Fruit fly (Drosophila melanogaster): ENCODE results near the gene CG15739.

Gene CG15739

DNA sequence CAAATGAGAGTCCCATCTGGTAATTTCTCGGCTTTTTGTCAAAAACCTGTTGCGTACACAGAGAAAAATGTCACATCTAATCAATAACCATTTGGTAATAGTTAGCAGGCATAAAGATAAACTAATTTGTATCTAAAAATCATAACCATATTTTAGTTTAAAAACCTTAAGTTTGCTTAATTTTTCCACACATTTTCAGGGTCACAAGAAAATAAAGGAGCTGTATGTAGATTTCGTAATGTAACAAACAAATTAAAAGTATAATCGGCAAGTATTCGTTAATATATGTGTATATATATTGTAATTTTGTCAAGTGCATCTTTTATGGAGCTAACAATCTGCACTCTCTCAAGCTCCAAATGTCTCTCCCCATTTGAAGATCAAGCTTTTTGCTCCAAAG, 47.8 kb downstream of the CG15739 start (continued):
- peak; percentile 78; the same call in 2 of the 3 replicates for TF ChIP-seq CG3726 (GFP tag; IDR thresholded peaks at IDR 0.05)
- TF ChIP-seq Meics (GFP tag; optimal IDR thresholded peaks at IDR 0.05) = peak; percentile 88
- no peak for TF ChIP-seq fru (optimal IDR thresholded peaks at IDR 0.05)
- no peak for TF ChIP-seq Kr (GFP tag; optimal IDR thresholded peaks at IDR 0.05)
- peak; percentile 91 for TF ChIP-seq vvl (GFP tag; IDR thresholded peaks at IDR 0.05)
- peak; percentile 28 for TF ChIP-seq CG31388 (GFP tag; optimal IDR thresholded peaks at IDR 0.05)
- TF ChIP-seq az2 (GFP tag; optimal IDR thresholded peaks at IDR 0.05) = peak; percentile 86
- 0 out of 2 replicates have a peak, but pooled peaks have one; percentile 22 for TF ChIP-seq Lim3 (GFP tag; IDR thresholded peaks at IDR 0.05)
- no peak for TF ChIP-seq hb (GFP tag; IDR thresholded peaks at IDR 0.05; ENCODE audit: partially characterized antibody)
- TF ChIP-seq lmd (GFP tag; IDR thresholded peaks at IDR 0.05) = peak; percentile 91
- peak; percentile 77 for TF ChIP-seq CG6683 (GFP tag; optimal IDR thresholded peaks at IDR 0.05)
- TF ChIP-seq tap (tag; optimal IDR thresholded peaks at IDR 0.05) = peak; percentile 88
- TF ChIP-seq CrebB (tag; optimal IDR thresholded peaks at IDR 0.05) = peak; percentile 86
- peak; percentile 73; the same call in 1 of the 2 replicates for TF ChIP-seq CG5953 (GFP tag; IDR thresholded peaks at IDR 0.05)
- TF ChIP-seq CG17359 (tag; optimal IDR thresholded peaks at IDR 0.05) = peak; percentile 93
- TF ChIP-seq lab (GFP tag; optimal IDR thresholded peaks at IDR 0.05) = peak; percentile 89
- TF ChIP-seq CG12071 (GFP tag; optimal IDR thresholded peaks at IDR 0.05) = peak; percentile 83
- TF ChIP-seq twi (tag; optimal IDR thresholded peaks at IDR 0.05) = peak; percentile 82
- TF ChIP-seq HmgZ (tag; optimal IDR thresholded peaks at IDR 0.05) = peak; percentile 85
- peak; percentile 87 for TF ChIP-seq fd3F (GFP tag; optimal IDR thresholded peaks at IDR 0.05)
- TF ChIP-seq Xbp1 (GFP tag; optimal IDR thresholded peaks at IDR 0.05) = peak; percentile 90
- TF ChIP-seq ham (GFP tag; IDR thresholded peaks at IDR 0.05) = no peak
- TF ChIP-seq zfh2 (GFP tag; optimal IDR thresholded peaks at IDR 0.05) = peak; percentile 58
- peak; percentile 64 for TF ChIP-seq CG5245 (GFP tag; optimal IDR thresholded peaks at IDR 0.05)
- no peak for TF ChIP-seq BEAF-32 (GFP tag; optimal IDR thresholded peaks at IDR 0.05)
- 0 out of 3 replicates have a peak, but pooled peaks have one; percentile 18 for TF ChIP-seq z (GFP tag; IDR thresholded peaks at IDR 0.05)
- TF ChIP-seq CG12391 (tag; optimal IDR thresholded peaks at IDR 0.05) = peak; percentile 92
- peak; percentile 52 for TF ChIP-seq Hmx (GFP tag; optimal IDR thresholded peaks at IDR 0.05)
- peak in 1 of 2 experiments; percentile 45 for TF ChIP-seq crp (GFP tag; optimal IDR thresholded peaks at IDR 0.05)
- peak; percentile 89 for TF ChIP-seq Xrp1 (GFP tag; IDR thresholded peaks at IDR 0.05)
- peak; percentile 63 for TF ChIP-seq kni (GFP tag; optimal IDR thresholded peaks at IDR 0.05)
- TF ChIP-seq CG2120 (GFP tag; optimal IDR thresholded peaks at IDR 0.05) = peak; percentile 86
- TF ChIP-seq MTF-1 (GFP tag; optimal IDR thresholded peaks at IDR 0.05; ENCODE audit: borderline replicate concordance) = peak; percentile 65
- no peak for TF ChIP-seq Sin3A (optimal IDR thresholded peaks at IDR 0.05)
- TF ChIP-seq prd (optimal IDR thresholded peaks at IDR 0.05) = no peak
- peak; percentile 90 for TF ChIP-seq prd (GFP tag; IDR thresholded peaks at IDR 0.05)
- TF ChIP-seq run (tag; optimal IDR thresholded peaks at IDR 0.05) = peak; percentile 88
- TF ChIP-seq CG5180 (GFP tag; optimal IDR thresholded peaks at IDR 0.05) = peak; percentile 79
- peak; percentile 34 for TF ChIP-seq Hey (tag; optimal IDR thresholded peaks at IDR 0.05)
- TF ChIP-seq CG6813 (GFP tag; optimal IDR thresholded peaks at IDR 0.05) = peak; percentile 81
- peak; percentile 79 for TF ChIP-seq sd (tag; optimal IDR thresholded peaks at IDR 0.05)
- TF ChIP-seq Vsx1 (GFP tag; optimal IDR thresholded peaks at IDR 0.05) = peak; percentile 90
- TF ChIP-seq eve (GFP tag; optimal IDR thresholded peaks at IDR 0.05) = peak in 1 of 2 experiments; percentile 91
- peak; percentile 58 for TF ChIP-seq maf-S (GFP tag; optimal IDR thresholded peaks at IDR 0.05)
- TF ChIP-seq CG3995 (GFP tag; optimal IDR thresholded peaks at IDR 0.05) = peak; percentile 22
- TF ChIP-seq Dll (GFP tag; IDR thresholded peaks at IDR 0.05; ENCODE audit: partially characterized antibody) = no peak
- TF ChIP-seq CG18476 (GFP tag; optimal IDR thresholded peaks at IDR 0.05) = peak; percentile 68
- TF ChIP-seq CG1602 (GFP tag; optimal IDR thresholded peaks at IDR 0.05) = peak; percentile 83
- TF ChIP-seq emc (GFP tag; optimal IDR thresholded peaks at IDR 0.05) = no peak
- TF ChIP-seq CG14667 (GFP tag; IDR thresholded peaks at IDR 0.05) = peak; percentile 74
- TF ChIP-seq Dp (GFP tag; optimal IDR thresholded peaks at IDR 0.05) = no peak

Measured in whole organism, embryonic.